Worm (Caenorhabditis elegans) whole organism, L4/young adult: ENCODE measurements around the gene srh-229.

Experiments used
- W03F9.2 ChIP-seq: fragments of 150-350 bp; optimal IDR thresholded peaks from 2 replicates; lab custom pipeline; 2014; ENCODE audit warnings: missing biosample characterization, missing genetic modification characterization
- dao-5 ChIP-seq: sonication (generic microtip); optimal IDR thresholded peaks from 2 replicates; lab custom pipeline; 2016; ENCODE audit warnings: missing genotype, missing genetic modification characterization, moderate library complexity, missing compliant biosample characterization
- him-1 ChIP-seq: sonication (generic microtip); optimal IDR thresholded peaks from 2 replicates; lab custom pipeline; 2016; ENCODE audit warnings: missing genotype, missing genetic modification reagents, missing genetic modification characterization, missing compliant biosample characterization

ce11 chrV:7543728-7544127, 39.6 kb upstream of the srh-229 start:
- no peak for TF ChIP-seq him-1 (tag; lab: Kevin White, UChicago)
- no peak for TF ChIP-seq W03F9.2 (tag; lab: Kevin White, UChicago)
- no peak for TF ChIP-seq dao-5 (tag; lab: Kevin White, UChicago)
